Worm (Caenorhabditis elegans) whole organism, early embryonic: ENCODE data around the gene wsp-1.

Experiments
- B0310.2 ChIP-seq: sonication (generic microtip); optimal IDR thresholded peaks from 2 replicates; lab custom pipeline; 2016; ENCODE audit warnings: mild to moderate bottlenecking, missing genetic modification characterization, missing compliant biosample characterization
- F13C5.2 ChIP-seq: sonication (generic microtip); optimal IDR thresholded peaks from 2 replicates; lab custom pipeline; 2017; ENCODE audit warnings: mild to moderate bottlenecking, missing genetic modification characterization, inconsistent platforms, missing compliant biosample characterization
- aly-1 ChIP-seq: sonication (generic microtip); optimal IDR thresholded peaks from 2 replicates; lab custom pipeline; 2016; ENCODE audit warnings: missing genetic modification characterization, missing compliant biosample characterization
- ama-1 ChIP-seq: fragments of 150-350 bp; optimal IDR thresholded peaks from 2 replicates; lab custom pipeline; 2014
- ceh-13 ChIP-seq: fragments of 200-800 bp; sonication (Bioruptor generic); optimal IDR thresholded peaks from 2 replicates; lab custom pipeline; 2018; ENCODE audit warnings: mild to moderate bottlenecking, missing genetic modification characterization, missing compliant biosample characterization
- ceh-36 ChIP-seq: sonication (generic microtip); optimal IDR thresholded peaks from 2 replicates; lab custom pipeline; 2016; ENCODE audit warnings: missing genetic modification characterization, inconsistent platforms, missing compliant biosample characterization
- ets-7 ChIP-seq: sonication (generic microtip); optimal IDR thresholded peaks from 2 replicates; lab custom pipeline; 2016; ENCODE audit warnings: missing genotype, missing genetic modification characterization, missing compliant biosample characterization
- flt-1 ChIP-seq: fragments of 200-800 bp; sonication (Bioruptor generic); IDR thresholded peaks from 2 replicates; pipeline ENCODE4 v1.3.6; 2022; ENCODE audit warnings: missing genetic modification characterization, missing compliant biosample characterization
- hmbx-1 ChIP-seq: sonication (generic microtip); optimal IDR thresholded peaks from 2 replicates; lab custom pipeline; 2016; ENCODE audit warnings: mild to moderate bottlenecking, missing genetic modification characterization, missing compliant biosample characterization
- hmg-4 ChIP-seq: fragments of 200-800 bp; sonication (Bioruptor generic); optimal IDR thresholded peaks from 2 replicates; lab custom pipeline; 2018; ENCODE audit warnings: mild to moderate bottlenecking, missing genetic modification characterization, missing compliant biosample characterization
- hnd-1 ChIP-seq: sonication (generic microtip); optimal IDR thresholded peaks from 2 replicates; lab custom pipeline; 2016; ENCODE audit warnings: missing genetic modification characterization, missing compliant biosample characterization
- pes-1 ChIP-seq: fragments of 200-800 bp; sonication (Bioruptor generic); IDR thresholded peaks from 2 replicates; pipeline ENCODE4 v1.3.6; 2022; ENCODE audit warnings: missing genetic modification reagents, missing genetic modification characterization, missing compliant biosample characterization
- scrt-1 ChIP-seq: fragments of 200-800 bp; sonication (Bioruptor generic); IDR thresholded peaks from 2 replicates; pipeline ENCODE4 v1.3.6; 2022; ENCODE audit warnings: missing genetic modification characterization, missing compliant biosample characterization
- sea-1 ChIP-seq: fragments of 200-800 bp; sonication (Bioruptor generic); conservative IDR thresholded peaks from 2 replicates; pipeline ENCODE4 v1.3.6; 2022; ENCODE audit warnings: missing genetic modification characterization, missing compliant biosample characterization
- tbx-11 ChIP-seq: fragments of 200-800 bp; sonication (Bioruptor generic); IDR thresholded peaks from 2 replicates; pipeline ENCODE4 v1.3.6; 2022; ENCODE audit warnings: missing genetic modification characterization, missing compliant biosample characterization
- tbx-37 ChIP-seq: fragments of 200-800 bp; sonication (Bioruptor generic); conservative IDR thresholded peaks from 2 replicates; pipeline ENCODE4 v1.3.6; 2022; ENCODE audit warnings: missing genetic modification reagents, missing genetic modification characterization, missing compliant biosample characterization
- tra-4 ChIP-seq: sonication (generic microtip); optimal IDR thresholded peaks from 2 replicates; lab custom pipeline; 2017; ENCODE audit warnings: missing genetic modification characterization, missing compliant biosample characterization

Gene wsp-1

DNA sequence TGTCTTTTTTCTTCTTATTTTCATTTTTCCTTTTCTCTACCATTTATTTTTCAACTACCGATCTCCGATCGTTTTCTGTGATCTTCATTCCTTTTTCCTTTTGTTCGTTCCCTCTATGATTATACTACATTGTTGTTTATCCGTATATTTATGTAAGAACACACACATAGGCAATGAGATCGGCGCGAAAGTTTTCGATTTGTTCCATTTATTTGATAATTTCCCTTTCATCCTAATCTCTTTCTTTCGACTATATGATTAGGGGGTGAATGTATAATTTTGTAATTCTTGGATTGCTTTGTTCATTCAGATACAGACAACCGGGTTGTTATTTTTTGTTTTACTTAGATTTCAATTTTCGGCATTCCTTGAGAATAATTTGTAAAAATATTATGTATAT lies 25.1 kb downstream of the wsp-1 start:
- no peak for TF ChIP-seq pes-1
- no peak for TF ChIP-seq hmbx-1 (tag; lab: Kevin White, UChicago)
- no peak for TF ChIP-seq B0310.2 (tag; lab: Kevin White, UChicago)
- TF ChIP-seq tbx-11 (GFP tag; lab: Robert Waterston, UW), result no peak
- no peak for TF ChIP-seq aly-1 (tag; lab: Kevin White, UChicago)

DNA sequence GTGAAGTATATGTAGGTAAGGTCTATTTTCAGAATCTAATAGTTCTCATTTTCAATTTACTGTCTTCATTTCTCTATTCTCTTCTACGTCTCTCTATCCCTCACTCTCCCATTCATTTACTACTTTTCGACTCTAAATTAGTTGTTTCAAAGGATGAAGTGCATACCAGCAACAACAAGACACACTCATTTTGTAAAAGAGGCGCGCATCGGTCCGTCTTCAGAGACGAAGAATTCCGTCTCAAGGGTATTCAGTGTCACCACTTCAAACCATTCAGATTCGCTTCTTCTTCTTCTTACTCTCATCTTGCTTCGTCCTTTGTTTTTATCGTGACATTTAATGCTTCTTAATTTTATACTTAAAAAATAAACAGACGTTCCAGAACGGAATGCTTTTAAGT lies 27.4 kb downstream of the wsp-1 start:
- no peak for TF ChIP-seq sea-1

DNA sequence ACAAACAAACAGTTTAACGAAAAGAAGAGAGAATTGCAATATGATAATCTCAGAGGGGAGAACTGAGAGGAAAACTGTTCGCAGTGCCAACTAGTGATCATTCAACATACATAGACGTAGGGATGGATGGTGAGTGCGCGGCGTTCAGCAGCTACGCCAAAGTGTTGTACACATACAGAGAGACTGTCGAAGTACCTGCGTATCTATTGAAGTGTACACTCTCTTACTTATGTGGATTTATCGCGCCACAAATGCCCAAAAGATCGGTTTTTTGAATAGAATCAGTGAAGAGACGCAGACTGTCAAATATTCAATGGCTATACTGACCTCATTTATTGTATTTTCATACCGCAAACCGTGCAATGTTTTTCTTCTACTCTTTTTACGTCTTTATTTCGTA lies 28.5 kb downstream of the wsp-1 start:
- TF ChIP-seq aly-1 (tag; lab: Kevin White, UChicago), result no peak
- no peak for TF ChIP-seq B0310.2 (tag; lab: Kevin White, UChicago)
- TF ChIP-seq hmg-4 (GFP tag; lab: Kevin White, UChicago), result no peak
- TF ChIP-seq ceh-13 (GFP tag; lab: Kevin White, UChicago), result no peak

- TF ChIP-seq scrt-1 (no peak), ets-7 (no peak)
These were observed 29.1 kb downstream of the wsp-1 start, which contains the start of gene C07G1.15 for ce11 chrIV:8169674-8170073. TSS of gene C07G1.15 (plus strand) at chrIV:8169974.

DNA sequence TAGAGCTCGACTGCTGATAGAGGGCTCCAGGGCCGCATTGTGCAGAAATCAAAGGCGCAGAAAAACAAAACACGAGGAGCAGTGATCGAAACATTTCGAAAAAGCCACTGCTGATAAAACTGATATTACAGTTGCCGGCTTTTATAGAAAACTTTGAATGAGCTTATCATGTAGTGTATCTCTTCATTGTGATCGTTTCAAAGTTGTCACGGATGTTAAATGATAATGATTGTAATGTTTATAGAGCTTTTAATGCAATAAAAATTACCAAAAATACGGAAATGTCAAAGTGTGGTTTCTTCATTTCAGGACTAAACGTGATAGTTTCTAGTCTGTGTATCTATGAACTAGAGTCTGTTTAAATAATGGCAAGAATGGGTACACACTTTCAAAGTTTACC lies 30.1 kb downstream of the wsp-1 start, which contains the start of gene clec-52:
Gene clec-52 (minus strand): TSS at position 101 of the 400 bp plus-strand sequence.
- TF ChIP-seq ets-7 (no peak), sea-1 (no peak), ceh-36 (tag; lab: Kevin White, UChicago) (no peak), B0310.2 (tag; lab: Kevin White, UChicago) (no peak)

- TF ChIP-seq aly-1 (tag; lab: Kevin White, UChicago) (no peak), sea-1 (no peak), flt-1 (GFP tag; lab: Robert Waterston, UW) (no peak), tbx-37 (no peak), tbx-11 (GFP tag; lab: Robert Waterston, UW) (no peak), hmg-4 (GFP tag; lab: Kevin White, UChicago) (no peak), hnd-1 (no peak), ceh-36 (tag; lab: Kevin White, UChicago) (no peak), hmbx-1 (tag; lab: Kevin White, UChicago) (no peak), ama-1 (lab: Kevin White, UChicago) (no peak), ceh-13 (GFP tag; lab: Kevin White, UChicago) (no peak), scrt-1 (no peak)
These were observed 32.8 kb downstream of the wsp-1 start, which contains the start of gene B0218.7 for ce11 chrIV:8165950-8166349. TSS of gene B0218.7 (minus strand) at chrIV:8166050.

DNA sequence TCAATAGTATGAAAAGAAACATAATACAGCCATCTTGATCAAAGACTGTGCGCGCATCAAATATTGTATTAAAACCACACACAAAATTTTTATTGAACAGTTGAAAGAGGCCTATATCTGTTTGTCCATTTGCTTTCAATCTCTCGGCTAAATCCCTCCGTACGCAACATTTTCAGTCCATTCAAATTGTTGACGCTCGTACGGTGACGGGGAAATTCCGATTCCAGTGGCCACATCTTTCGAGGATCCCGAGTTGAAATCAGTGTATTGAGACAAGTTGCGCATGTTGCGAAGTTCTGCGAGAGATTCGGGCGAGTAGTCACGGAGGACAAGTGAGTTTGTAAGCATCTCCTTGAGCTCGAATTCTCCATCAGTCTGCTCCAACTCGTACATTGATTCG lies 34.2 kb downstream of the wsp-1 start:
- TF ChIP-seq hmbx-1 (tag; lab: Kevin White, UChicago) (no peak), sea-1 (no peak), flt-1 (GFP tag; lab: Robert Waterston, UW) (no peak), hnd-1 (no peak), ama-1 (lab: Kevin White, UChicago) (no peak), tbx-37 (no peak), pes-1 (no peak), hmg-4 (GFP tag; lab: Kevin White, UChicago) (no peak), aly-1 (tag; lab: Kevin White, UChicago) (no peak), ceh-13 (GFP tag; lab: Kevin White, UChicago) (no peak), ceh-36 (tag; lab: Kevin White, UChicago) (no peak), F13C5.2 (no peak), scrt-1 (no peak), tra-4 (tag; lab: Kevin White, UChicago) (no peak)

ce11 chrIV:8163687-8164086 lies 35.1 kb downstream of the wsp-1 start, which contains the start of gene clec-51:
TSS of gene clec-51 (minus strand) at chrIV:8163800.
- no peak for TF ChIP-seq F13C5.2
- no peak for TF ChIP-seq scrt-1
- no peak for TF ChIP-seq ceh-36 (tag; lab: Kevin White, UChicago)
- no peak for TF ChIP-seq sea-1
- no peak for TF ChIP-seq pes-1
- no peak for TF ChIP-seq tbx-11 (GFP tag; lab: Robert Waterston, UW)
- no peak for TF ChIP-seq hmg-4 (GFP tag; lab: Kevin White, UChicago)
- no peak for TF ChIP-seq aly-1 (tag; lab: Kevin White, UChicago)
- TF ChIP-seq tbx-37, result no peak
- TF ChIP-seq hnd-1, result no peak
- TF ChIP-seq ets-7, result no peak
- TF ChIP-seq B0310.2 (tag; lab: Kevin White, UChicago), result no peak
- no peak for TF ChIP-seq flt-1 (GFP tag; lab: Robert Waterston, UW)

DNA sequence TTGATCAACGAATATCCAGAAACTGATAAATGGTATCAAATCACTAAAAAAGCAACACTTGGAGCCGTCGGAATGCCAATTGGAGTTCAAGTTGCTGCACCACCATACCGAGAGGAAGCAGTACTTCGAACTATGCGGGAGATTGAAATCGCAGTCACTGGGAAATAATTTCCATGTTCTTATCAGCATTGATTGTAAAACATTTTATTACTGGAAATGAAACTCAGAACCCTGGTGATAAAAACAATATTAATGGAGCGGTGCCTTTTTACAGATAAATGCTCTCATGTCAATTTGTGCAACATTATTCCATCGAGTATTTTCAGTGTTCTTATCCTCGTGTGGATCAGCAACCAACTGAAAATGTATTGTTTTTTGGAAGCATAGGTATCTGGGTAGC lies 37.0 kb downstream of the wsp-1 start:
- TF ChIP-seq ama-1 (lab: Kevin White, UChicago) (no peak), hmbx-1 (tag; lab: Kevin White, UChicago) (no peak), F13C5.2 (no peak), sea-1 (no peak), scrt-1 (no peak), hnd-1 (no peak)

DNA sequence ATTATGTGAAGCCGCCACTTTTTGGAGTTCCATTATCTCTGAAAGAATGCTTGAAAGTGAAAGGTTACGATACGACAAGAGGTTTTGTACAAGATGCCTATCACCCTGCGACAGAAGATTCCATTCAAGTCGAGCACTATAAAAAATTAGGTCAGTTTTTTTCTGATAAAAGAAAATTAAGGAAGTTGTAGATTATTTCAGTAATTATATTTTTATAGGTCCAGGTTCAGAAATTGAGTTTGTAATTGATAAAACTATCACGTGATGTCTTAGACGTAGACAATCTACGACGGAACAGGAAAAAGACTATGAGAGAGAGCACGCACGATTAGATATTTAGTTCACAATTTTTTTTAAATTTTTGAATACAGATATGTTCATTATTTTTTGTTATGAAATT lies 38.8 kb downstream of the wsp-1 start:
- TF ChIP-seq aly-1 (tag; lab: Kevin White, UChicago), result no peak
- no peak for TF ChIP-seq hnd-1
- TF ChIP-seq tbx-37, result no peak
- TF ChIP-seq ceh-13 (GFP tag; lab: Kevin White, UChicago), result no peak
- no peak for TF ChIP-seq tbx-11 (GFP tag; lab: Robert Waterston, UW)
- no peak for TF ChIP-seq sea-1
- TF ChIP-seq ama-1 (lab: Kevin White, UChicago), result no peak
- no peak for TF ChIP-seq F13C5.2
- no peak for TF ChIP-seq flt-1 (GFP tag; lab: Robert Waterston, UW)
- no peak for TF ChIP-seq B0310.2 (tag; lab: Kevin White, UChicago)
- no peak for TF ChIP-seq tra-4 (tag; lab: Kevin White, UChicago)
- no peak for TF ChIP-seq pes-1
- TF ChIP-seq ceh-36 (tag; lab: Kevin White, UChicago), result no peak
- TF ChIP-seq hmg-4 (GFP tag; lab: Kevin White, UChicago), result no peak
- no peak for TF ChIP-seq scrt-1
- no peak for TF ChIP-seq ets-7
- TF ChIP-seq hmbx-1 (tag; lab: Kevin White, UChicago), result no peak
